Worm (Caenorhabditis elegans): ENCODE data around the gene srd-13.
A peak's percentile ranks its signal among the peaks of the same experiment; 100 is the strongest.

The srd-13 gene

ce11 chrIV:5595567-5595966, 39.9 kb downstream of the srd-13 start (continued):
- TF ChIP-seq tlp-1 (tag; optimal IDR thresholded peaks at IDR 0.05) (no peak), C16A3.4 (tag; optimal IDR thresholded peaks at IDR 0.05) (no peak), blmp-1 (tag; optimal IDR thresholded peaks at IDR 0.05) (peak; percentile 11), nhr-84 (tag; optimal IDR thresholded peaks at IDR 0.05) (no peak), jun-1 (tag; optimal IDR thresholded peaks at IDR 0.05) (no peak), isw-1 (GFP tag; IDR thresholded peaks at IDR 0.05) (no peak), unc-86 (tag; optimal IDR thresholded peaks at IDR 0.05) (no peak), aly-2 (tag; optimal IDR thresholded peaks at IDR 0.05) (no peak), mep-1 (tag; optimal IDR thresholded peaks at IDR 0.05) (peak; percentile 45), grh-1 (GFP tag; IDR thresholded peaks at IDR 0.05) (no peak)

- TF ChIP-seq C34B4.2 (tag; optimal IDR thresholded peaks at IDR 0.05) (no peak), skn-1 (tag; optimal IDR thresholded peaks at IDR 0.05) (peak; percentile 50), tbx-2 (tag; optimal IDR thresholded peaks at IDR 0.05) (peak; percentile 71), hlh-17 (GFP tag; optimal IDR thresholded peaks at IDR 0.05; ENCODE audit: borderline replicate concordance) (no peak), egl-13 (tag; optimal IDR thresholded peaks at IDR 0.05) (no peak), sup-37 (GFP tag; optimal IDR thresholded peaks at IDR 0.05) (no peak), aly-2 (tag; optimal IDR thresholded peaks at IDR 0.05) (no peak), dsc-1 (tag; optimal IDR thresholded peaks at IDR 0.05) (no peak), mdl-1 (tag; optimal IDR thresholded peaks at IDR 0.05) (peak in 1 of 2 experiments; percentile 71), nhr-19 (GFP tag; conservative IDR thresholded peaks at IDR 0.05) (peak; percentile 70), C16A3.4 (tag; optimal IDR thresholded peaks at IDR 0.05) (peak; percentile 71), jun-1 (tag; optimal IDR thresholded peaks at IDR 0.05) (peak; percentile 14), isw-1 (GFP tag; IDR thresholded peaks at IDR 0.05) (no peak), sptf-1 (tag; optimal IDR thresholded peaks at IDR 0.05) (no peak), nhr-90 (tag; optimal IDR thresholded peaks at IDR 0.05; ENCODE audit: poor library complexity) (peak; percentile 69), rnt-1 (tag; optimal IDR thresholded peaks at IDR 0.05) (peak; percentile 69), nhr-71 (tag; optimal IDR thresholded peaks at IDR 0.05) (peak; percentile 91), elt-2 (tag; optimal IDR thresholded peaks at IDR 0.05) (no peak), Y116A8C.19 (tag; optimal IDR thresholded peaks at IDR 0.05; ENCODE audit: borderline replicate concordance) (no peak), dpl-1 (GFP tag; optimal IDR thresholded peaks at IDR 0.05) (peak; percentile 3 to 36 (median 11)), efl-3 (GFP tag; optimal IDR thresholded peaks at IDR 0.05) (no peak), lir-3 (tag; optimal IDR thresholded peaks at IDR 0.05; ENCODE audit: poor library complexity) (peak; percentile 10), ceh-82 (tag; optimal IDR thresholded peaks at IDR 0.05) (peak in 1 of 3 experiments; percentile 28), ces-1 (GFP tag; optimal IDR thresholded peaks at IDR 0.05) (no peak), unc-98 (GFP tag; IDR thresholded peaks at IDR 0.05) (0 out of 2 replicates have a peak, but pooled peaks have one; percentile 33), fos-1 (tag; optimal IDR thresholded peaks at IDR 0.05) (no peak), lin-15B (tag; optimal IDR thresholded peaks at IDR 0.05) (no peak), irx-1 (tag; optimal IDR thresholded peaks at IDR 0.05) (peak; percentile 53), pax-3 (tag; optimal IDR thresholded peaks at IDR 0.05) (no peak), ceh-90 (tag; optimal IDR thresholded peaks at IDR 0.05) (no peak), lin-35 (GFP tag; optimal IDR thresholded peaks at IDR 0.05) (peak; percentile 22 to 26), ceh-63 (GFP tag; optimal IDR thresholded peaks at IDR 0.05) (no peak), grh-1 (GFP tag; IDR thresholded peaks at IDR 0.05) (no peak), lin-13 (GFP tag; optimal IDR thresholded peaks at IDR 0.05) (peak; percentile 71), C04F5.9 (tag; optimal IDR thresholded peaks at IDR 0.05) (no peak), nhr-77 (tag; optimal IDR thresholded peaks at IDR 0.05) (peak; percentile 83), nhr-85 (tag) (peak; percentile 95), nhr-28 (tag; optimal IDR thresholded peaks at IDR 0.05) (no peak), ets-5 (GFP tag; IDR thresholded peaks at IDR 0.05) (no peak), egl-27 (tag; optimal IDR thresholded peaks at IDR 0.05) (peak in 1 of 2 experiments; percentile 2), vab-15 (tag; optimal IDR thresholded peaks at IDR 0.05) (no peak), efl-1 (optimal IDR thresholded peaks at IDR 0.05) (peak; percentile 39 to 53), efl-1 (GFP tag; optimal IDR thresholded peaks at IDR 0.05 in 1 of 2) (peak in 1 of 2 experiments; percentile 90), nhr-11 (tag; optimal IDR thresholded peaks at IDR 0.05) (peak; percentile 65), swsn-7 (tag; optimal IDR thresholded peaks at IDR 0.05) (peak; percentile 48), nhr-12 (tag; optimal IDR thresholded peaks at IDR 0.05) (no peak), mep-1 (tag; optimal IDR thresholded peaks at IDR 0.05) (peak; percentile 83)
These were observed 41.6 kb downstream of the srd-13 start for ce11 chrIV:5593804-5594214.

Data from whole organism, L1 larva.